Worm (Caenorhabditis elegans) whole organism, dauer: ENCODE results near the gene F57A8.1.

Experiments used
- unc-62 ChIP-seq: sonication (generic microtip); optimal IDR thresholded peaks from 2 replicates; lab custom pipeline; 2017; ENCODE audit warnings: missing biosample characterization, missing genetic modification reagents, missing genetic modification characterization

Gene F57A8.1

DNA sequence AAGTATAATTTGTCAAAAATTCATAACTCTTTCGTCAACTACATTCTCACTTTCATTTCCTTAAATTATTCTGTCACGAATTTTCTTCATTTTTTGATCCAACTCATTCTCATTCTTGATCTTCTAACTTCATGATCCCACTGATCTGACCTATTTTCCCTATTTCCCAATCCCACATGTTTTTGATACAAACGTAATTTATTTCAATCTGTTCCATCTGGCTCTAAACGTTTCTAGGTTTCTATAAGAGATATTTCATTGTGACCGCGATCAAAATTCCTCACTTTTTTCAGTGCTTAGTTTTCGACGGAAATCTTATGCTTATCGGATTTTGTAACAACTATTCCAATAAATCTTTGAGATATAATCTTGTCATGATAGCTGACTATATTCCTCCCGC, 28.5 kb downstream of the F57A8.1 start:
- TF ChIP-seq unc-62 (GFP tag; lab: Kevin White, UChicago) = no peak

DNA sequence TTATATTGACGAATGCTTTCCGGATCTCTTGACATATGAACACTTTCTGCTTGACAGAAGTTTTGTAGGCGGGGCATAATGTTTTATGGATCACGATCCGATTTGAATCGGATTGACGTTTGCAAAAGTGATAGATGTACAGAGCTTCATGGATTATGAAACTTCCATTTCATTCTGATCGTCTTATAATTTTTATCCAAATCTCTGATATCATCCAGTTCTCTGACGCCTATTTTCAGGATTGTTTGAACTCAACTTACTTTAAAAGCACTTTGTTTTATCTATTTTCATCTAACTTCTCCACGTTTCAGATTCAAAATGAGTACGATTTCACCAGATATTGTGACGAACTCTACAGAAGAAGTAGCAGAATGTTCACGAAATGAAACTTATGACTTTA, 29.6 kb downstream of the F57A8.1 start, which contains the start of gene npr-39:
Gene npr-39 (plus strand): TSS at position 301 of the 400 bp plus-strand sequence.
- TF ChIP-seq unc-62 (GFP tag; lab: Kevin White, UChicago) = no peak

ce11 chrV:10070541-10070940, 33.4 kb downstream of the F57A8.1 start, which contains the start of gene nhr-192:
TSS of gene nhr-192 (minus strand) at chrV:10070641.
- no peak for TF ChIP-seq unc-62 (GFP tag; lab: Kevin White, UChicago)

ce11 chrV:10072721-10073120, 35.6 kb downstream of the F57A8.1 start:
- TF ChIP-seq unc-62 (GFP tag; lab: Kevin White, UChicago) = no peak

DNA sequence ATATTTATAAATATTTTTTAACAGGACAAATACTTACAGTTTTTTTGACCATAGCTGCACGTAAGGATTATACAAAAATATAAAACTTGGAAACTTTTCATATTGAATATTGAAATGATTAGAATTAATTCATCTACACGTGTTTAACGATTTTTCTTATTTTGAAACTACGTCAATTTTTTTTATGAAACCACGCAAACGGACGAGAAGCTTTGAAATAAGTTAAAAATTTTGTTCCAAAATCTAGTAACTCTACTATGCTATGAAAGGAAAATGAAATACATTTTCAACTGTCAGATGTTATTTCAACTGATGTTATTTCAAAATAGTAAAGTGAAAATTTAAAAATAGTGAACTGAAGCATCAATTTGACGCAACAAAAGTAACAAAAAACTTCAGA, 36.7 kb downstream of the F57A8.1 start, which contains the start of gene F57A8.6:
Gene F57A8.6 (minus strand): TSS at position 101 of the 400 bp plus-strand sequence.
- TF ChIP-seq unc-62 (GFP tag; lab: Kevin White, UChicago) = no peak

DNA sequence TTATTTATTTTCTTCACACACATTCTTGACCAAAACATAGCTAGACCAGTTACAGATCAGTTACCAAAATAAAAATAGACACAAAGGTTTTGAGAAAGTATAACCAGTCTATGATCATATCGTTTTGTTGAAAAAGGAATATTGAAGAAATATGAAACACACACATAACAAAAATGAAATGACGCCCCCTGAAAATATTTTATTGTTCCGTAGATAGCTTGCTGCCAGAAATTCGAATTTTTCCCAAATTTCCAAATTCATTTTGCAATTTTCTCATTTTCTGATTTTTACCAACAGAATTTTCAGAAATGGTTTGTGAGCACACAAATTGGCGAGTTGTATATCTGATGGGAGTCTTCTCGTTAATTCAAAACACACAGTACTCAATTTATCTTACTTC, 38.3 kb downstream of the F57A8.1 start, which contains the start of gene F57A8.7:
Gene F57A8.7 (plus strand): TSS at position 301 of the 400 bp plus-strand sequence.
- TF ChIP-seq unc-62 (GFP tag; lab: Kevin White, UChicago) = no peak

DNA sequence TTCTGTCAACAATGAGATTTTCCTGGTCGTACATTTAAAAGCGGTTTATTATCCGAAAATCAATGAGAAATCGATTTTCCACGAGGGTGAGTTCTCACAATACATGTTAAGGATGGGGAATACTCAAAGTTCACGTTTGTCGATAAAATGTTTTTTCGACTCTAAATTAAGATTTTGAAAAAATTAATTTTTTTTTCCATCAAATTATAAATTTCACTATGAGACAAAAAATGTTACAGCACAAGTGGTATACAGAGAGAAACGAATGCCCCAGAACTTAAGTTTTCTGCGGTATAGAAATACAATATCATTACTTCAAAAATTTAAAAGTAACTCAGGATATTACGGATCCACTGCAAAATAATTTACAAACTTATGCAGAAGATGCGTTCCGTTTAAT, 41.1 kb downstream of the F57A8.1 start, which contains the start of gene R04B5.1:
Gene R04B5.1 (minus strand): TSS at position 101 of the 400 bp plus-strand sequence.
- TF ChIP-seq unc-62 (GFP tag; lab: Kevin White, UChicago) = no peak

- TF ChIP-seq unc-62 (GFP tag; lab: Kevin White, UChicago) = no peak
Measured at ce11 chrV:10080905-10081304, 43.8 kb downstream of the F57A8.1 start.

DNA sequence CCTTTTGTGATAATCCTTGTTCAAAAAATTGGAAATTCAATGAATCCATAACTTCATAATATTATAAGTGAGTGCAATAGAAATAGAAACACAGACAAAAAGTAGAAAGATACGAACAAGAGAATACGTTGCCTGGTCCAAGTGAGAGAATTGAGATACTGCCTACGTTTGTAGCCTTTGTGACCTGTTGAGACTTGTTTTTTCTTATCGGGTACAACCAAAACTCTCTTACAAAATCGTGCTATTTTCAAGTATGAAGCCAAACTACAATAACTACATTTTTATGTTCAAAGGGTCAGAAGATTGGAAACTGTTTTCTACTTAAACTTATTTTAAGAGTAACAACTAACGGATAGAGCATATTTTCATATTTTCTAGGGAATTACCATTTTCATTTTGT, 44.5 kb downstream of the F57A8.1 start, which contains the start of gene nhr-205:
Gene nhr-205 (minus strand): TSS at position 141 of the 400 bp plus-strand sequence.
- TF ChIP-seq unc-62 (GFP tag; lab: Kevin White, UChicago) = no peak

- TF ChIP-seq unc-62 (GFP tag; lab: Kevin White, UChicago) = no peak
Measured at ce11 chrV:10083999-10084468, 46.9 kb downstream of the F57A8.1 start, which contains the start of gene nhr-12. TSS of gene nhr-12 (minus strand) at chrV:10084049.

DNA sequence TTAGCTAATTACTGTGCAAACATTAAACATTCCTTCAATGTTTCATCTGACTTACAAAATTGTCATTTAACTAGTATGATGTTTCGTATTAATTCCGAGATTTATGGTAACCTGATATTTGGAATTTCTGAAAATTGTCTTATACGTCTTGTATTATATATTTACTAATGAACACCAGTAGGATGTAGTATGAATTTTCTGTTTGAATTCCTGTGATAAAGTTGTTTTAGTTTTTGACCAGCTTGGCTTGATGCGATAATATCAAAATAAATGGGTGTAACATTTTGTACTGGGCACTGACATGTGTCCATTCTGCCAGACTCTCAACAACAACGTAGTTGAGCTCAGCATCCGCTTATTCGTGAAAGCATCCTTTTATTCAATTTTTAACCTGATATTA, 47.7 kb downstream of the F57A8.1 start, which contains the start of gene R04B5.6:
Gene R04B5.6 (plus strand): TSS at position 301 of the 400 bp plus-strand sequence.
- TF ChIP-seq unc-62 (GFP tag; lab: Kevin White, UChicago) = no peak

DNA sequence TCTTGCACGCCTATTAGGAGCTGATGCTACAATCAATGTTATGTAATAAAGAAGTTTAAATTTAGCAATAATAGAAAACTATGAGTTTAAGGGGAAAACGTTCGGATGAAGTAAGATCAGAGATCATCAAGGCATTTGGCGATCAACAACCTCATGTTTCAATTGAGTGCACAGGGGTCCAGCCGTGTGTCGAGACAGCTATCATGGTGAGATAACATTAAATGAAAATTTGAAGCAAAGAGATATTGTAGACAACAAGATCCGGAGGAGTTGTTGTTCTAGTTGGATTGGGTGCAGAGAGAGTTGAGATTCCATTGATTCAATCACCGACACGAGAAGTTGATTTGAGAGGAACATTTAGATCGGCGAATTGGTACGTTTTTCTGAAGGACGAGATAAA, 49.0 kb downstream of the F57A8.1 start:
- TF ChIP-seq unc-62 (GFP tag; lab: Kevin White, UChicago) = no peak

ce11 chrV:10087103-10087502, 50.0 kb downstream of the F57A8.1 start, which contains the start of gene R04B5.5:
TSS of gene R04B5.5 (plus strand) at chrV:10087480.
- TF ChIP-seq unc-62 (GFP tag; lab: Kevin White, UChicago) = no peak

- TF ChIP-seq unc-62 (GFP tag; lab: Kevin White, UChicago) = no peak
Measured at ce11 chrV:10090461-10090860, 53.3 kb downstream of the F57A8.1 start, which contains the start of gene R04B5.7. TSS of gene R04B5.7 (minus strand) at chrV:10090561.

ce11 chrV:10091152-10091551, 54.0 kb downstream of the F57A8.1 start, which contains the start of gene R04B5.11:
TSS of gene R04B5.11 (minus strand) at chrV:10091252.
- no peak for TF ChIP-seq unc-62 (GFP tag; lab: Kevin White, UChicago)

- TF ChIP-seq unc-62 (GFP tag; lab: Kevin White, UChicago) = no peak
Measured at ce11 chrV:10094374-10094773, 57.2 kb downstream of the F57A8.1 start, which contains the start of gene srd-49. TSS of gene srd-49 (plus strand) at chrV:10094674.

- TF ChIP-seq unc-62 (GFP tag; lab: Kevin White, UChicago) = no peak
Measured at ce11 chrV:10096932-10097331, 59.8 kb downstream of the F57A8.1 start.
